Worm (Caenorhabditis elegans) whole organism, L1 larva: ENCODE measurements around the gene hecw-1.

Experiments
- aha-1 ChIP-seq: fragments of 150-350 bp; optimal IDR thresholded peaks from 2 replicates; lab custom pipeline; 2014; ENCODE audit warnings: missing biosample characterization, missing genetic modification characterization
- alr-1 ChIP-seq: fragments of 200-800 bp; sonication (Bioruptor generic); optimal IDR thresholded peaks from 2 replicates; lab custom pipeline; 2018; ENCODE audit warnings: borderline replicate concordance, mild to moderate bottlenecking, missing genetic modification characterization, missing compliant biosample characterization
- aly-2 ChIP-seq: fragments of 150-350 bp; optimal IDR thresholded peaks from 2 replicates; lab custom pipeline; 2014; ENCODE audit warnings: missing biosample characterization, missing genetic modification characterization
- ama-1 ChIP-seq: fragments of 150-350 bp; optimal IDR thresholded peaks from 2 replicates; lab custom pipeline; 2014
- ceh-88 ChIP-seq: fragments of 200-800 bp; sonication (Bioruptor generic); IDR thresholded peaks from 2 replicates; pipeline ENCODE4 v1.3.6; 2022; ENCODE audit warnings: missing genetic modification characterization, missing compliant biosample characterization
- ceh-90 ChIP-seq: sonication (generic microtip); optimal IDR thresholded peaks from 2 replicates; lab custom pipeline; 2016; ENCODE audit warnings: missing genetic modification characterization, missing compliant biosample characterization
- dsc-1 ChIP-seq: sonication (generic microtip); optimal IDR thresholded peaks from 2 replicates; lab custom pipeline; 2016; ENCODE audit warnings: mild to moderate bottlenecking, missing genetic modification characterization, missing compliant biosample characterization
- efl-1 ChIP-seq, 4 experiments: fragments of 150-350 bp; optimal IDR thresholded peaks in 3 of 4; peaks in 1 of 4; 1 replicate in 1 of 4; 2 replicates in 3 of 4; lab custom pipeline; 2014; ENCODE audit warnings: missing biosample characterization in 2 of 4, missing genetic modification characterization in 2 of 4, missing genetic modification reagents in 2 of 4
- elt-2 ChIP-seq: sonication (generic microtip); optimal IDR thresholded peaks from 2 replicates; lab custom pipeline; 2016; ENCODE audit warnings: missing genetic modification characterization, mild to moderate bottlenecking, inconsistent platforms, missing compliant biosample characterization, missing genetic modification reagents
- elt-3 ChIP-seq, 6 experiments: fragments of 150-350 bp in 1 of 6; sonication (generic microtip); optimal IDR thresholded peaks; 2 replicates each; lab custom pipeline; 2017 to 2018; ENCODE audit warnings: missing biosample characterization in 6 of 6, missing genetic modification characterization in 6 of 6, inconsistent platforms in 1 of 6
- ets-5 ChIP-seq: fragments of 200-800 bp; sonication (Bioruptor generic); IDR thresholded peaks from 2 replicates; pipeline ENCODE4 v1.3.6; 2022; ENCODE audit warnings: missing genetic modification characterization, missing compliant biosample characterization
- fos-1 ChIP-seq: fragments of 150-350 bp; optimal IDR thresholded peaks from 2 replicates; lab custom pipeline; 2014; ENCODE audit warnings: missing biosample characterization, missing genetic modification characterization
- grh-1 ChIP-seq: fragments of 200-800 bp; sonication (Bioruptor generic); IDR thresholded peaks from 2 replicates; pipeline ENCODE4 v1.3.6; 2022; ENCODE audit warnings: missing genetic modification reagents, missing genetic modification characterization, missing compliant biosample characterization
- hlh-17 ChIP-seq: fragments of 200-800 bp; sonication (Bioruptor generic); optimal IDR thresholded peaks from 2 replicates; lab custom pipeline; 2018; ENCODE audit warnings: missing genetic modification characterization, mild to moderate bottlenecking, missing compliant biosample characterization, moderate library complexity, borderline replicate concordance
- hpl-2 ChIP-seq: fragments of 150-350 bp; optimal IDR thresholded peaks from 2 replicates; lab custom pipeline; 2014; ENCODE audit warnings: missing biosample characterization, missing genetic modification reagents, missing genetic modification characterization
- lin-14 ChIP-seq: fragments of 200-800 bp; sonication (Bioruptor generic); optimal IDR thresholded peaks from 2 replicates; lab custom pipeline; 2018; ENCODE audit warnings: mild to moderate bottlenecking, missing genetic modification characterization, moderate library complexity, missing compliant biosample characterization
- lin-15B ChIP-seq: fragments of 150-350 bp; sonication (generic microtip); optimal IDR thresholded peaks from 3 replicates; lab custom pipeline; 2014; ENCODE audit warnings: missing biosample characterization, missing genetic modification characterization
- lir-3 ChIP-seq: sonication (generic microtip); optimal IDR thresholded peaks from 2 replicates; lab custom pipeline; 2016; ENCODE audit warnings: mild to moderate bottlenecking, missing genetic modification characterization, moderate library complexity, missing compliant biosample characterization; ENCODE audit not compliant: poor library complexity
- lsy-2 ChIP-seq, 2 experiments: fragments of 150-350 bp; optimal IDR thresholded peaks; 2 replicates each; lab custom pipeline; 2014; ENCODE audit warnings: missing biosample characterization in 2 of 2, missing genetic modification characterization in 2 of 2
- mep-1 ChIP-seq: fragments of 150-350 bp; optimal IDR thresholded peaks from 2 replicates; lab custom pipeline; 2014; ENCODE audit warnings: missing biosample characterization, missing genetic modification characterization
- nhr-11 ChIP-seq: fragments of 150-350 bp; optimal IDR thresholded peaks from 2 replicates; lab custom pipeline; 2014; ENCODE audit warnings: missing biosample characterization, missing genetic modification characterization
- nhr-19 ChIP-seq: fragments of 200-800 bp; sonication (Bioruptor generic); conservative IDR thresholded peaks from 2 replicates; pipeline ENCODE4 v1.3.6; 2022; ENCODE audit warnings: missing genetic modification characterization, missing compliant biosample characterization
- nhr-20 ChIP-seq: sonication (generic microtip); optimal IDR thresholded peaks from 2 replicates; lab custom pipeline; 2016; ENCODE audit warnings: mild to moderate bottlenecking, missing genetic modification characterization, missing compliant biosample characterization
- nhr-28 ChIP-seq: fragments of 150-350 bp; optimal IDR thresholded peaks from 2 replicates; lab custom pipeline; 2014; ENCODE audit warnings: missing biosample characterization, missing genetic modification characterization
- nhr-76 ChIP-seq: sonication (generic microtip); optimal IDR thresholded peaks from 2 replicates; lab custom pipeline; 2017; ENCODE audit warnings: missing biosample characterization, missing genetic modification characterization
- nhr-77 ChIP-seq: fragments of 150-350 bp; optimal IDR thresholded peaks from 2 replicates; lab custom pipeline; 2014; ENCODE audit warnings: missing biosample characterization, missing genetic modification characterization
- nhr-85 ChIP-seq: sonication (generic microtip); peaks from one replicate; lab custom pipeline; 2016; ENCODE audit warnings: missing genetic modification characterization, inconsistent platforms, missing compliant biosample characterization
- pax-3 ChIP-seq: fragments of 200-800 bp; sonication (Bioruptor generic); optimal IDR thresholded peaks from 2 replicates; lab custom pipeline; 2018; ENCODE audit warnings: mild to moderate bottlenecking, missing genetic modification characterization, moderate library complexity, missing compliant biosample characterization
- skn-1 ChIP-seq: fragments of 150-350 bp; optimal IDR thresholded peaks from 2 replicates; lab custom pipeline; 2014; ENCODE audit warnings: missing biosample characterization, missing genetic modification characterization
- sptf-1 ChIP-seq: fragments of 150-350 bp; optimal IDR thresholded peaks from 2 replicates; lab custom pipeline; 2014; ENCODE audit warnings: missing biosample characterization, missing genetic modification characterization
- tbx-2 ChIP-seq: sonication (generic microtip); optimal IDR thresholded peaks from 2 replicates; lab custom pipeline; 2016; ENCODE audit warnings: missing genetic modification characterization, missing compliant biosample characterization
- unc-130 ChIP-seq: fragments of 150-350 bp; optimal IDR thresholded peaks from 2 replicates; lab custom pipeline; 2017; ENCODE audit warnings: missing biosample characterization, missing genetic modification characterization, inconsistent platforms
- unc-30 ChIP-seq: sonication (generic microtip); optimal IDR thresholded peaks from 2 replicates; lab custom pipeline; 2017; ENCODE audit warnings: missing biosample characterization, missing genetic modification characterization
- unc-62 ChIP-seq: fragments of 150-350 bp; optimal IDR thresholded peaks from 2 replicates; lab custom pipeline; 2014; ENCODE audit warnings: missing biosample characterization, missing genetic modification reagents, missing genetic modification characterization
- unc-86 ChIP-seq: sonication (generic microtip); optimal IDR thresholded peaks from 2 replicates; lab custom pipeline; 2016; ENCODE audit warnings: missing genetic modification characterization, missing compliant biosample characterization
- unc-98 ChIP-seq: fragments of 200-800 bp; sonication (Bioruptor generic); IDR thresholded peaks from 2 replicates; pipeline ENCODE4 v1.3.6; 2022; ENCODE audit warnings: missing genetic modification characterization, missing compliant biosample characterization
- xbp-1 ChIP-seq: sonication (generic microtip); optimal IDR thresholded peaks from 2 replicates; lab custom pipeline; 2016; ENCODE audit warnings: missing genetic modification characterization, missing compliant biosample characterization
- zip-4 ChIP-seq: fragments of 200-800 bp; sonication (Bioruptor generic); optimal IDR thresholded peaks from 2 replicates; lab custom pipeline; 2018; ENCODE audit warnings: mild to moderate bottlenecking, missing genetic modification characterization, moderate library complexity, missing compliant biosample characterization

Gene hecw-1

ce11 chrIII:3435152-3435551 is 45.4 kb upstream of the hecw-1 start (continued):
- TF ChIP-seq lir-3 (tag; lab: Kevin White, UChicago) (no peak), aly-2 (tag; lab: Kevin White, UChicago) (no peak), nhr-28 (tag; lab: Kevin White, UChicago) (no peak), elt-3 (tag; optimal IDR thresholded peaks at IDR 0.05; lab: Kevin White, UChicago) (peak in 5 of 6 experiments; percentile 37 to 92 (median 44)), ama-1 (lab: Kevin White, UChicago) (no peak), unc-62 (GFP tag; lab: Kevin White, UChicago) (no peak), elt-2 (tag; lab: Kevin White, UChicago) (peak; percentile 46), nhr-19 (GFP tag; lab: Robert Waterston, UW) (no peak), lin-15B (tag; lab: Kevin White, UChicago) (no peak), aha-1 (no peak), lin-14 (GFP tag; lab: Kevin White, UChicago) (peak; percentile 53), nhr-77 (tag; lab: Kevin White, UChicago) (no peak), xbp-1 (tag; lab: Kevin White, UChicago) (no peak), ets-5 (GFP tag; lab: Robert Waterston, UW) (no peak), unc-86 (tag; lab: Kevin White, UChicago) (no peak), fos-1 (tag; lab: Kevin White, UChicago) (no peak), skn-1 (tag; lab: Kevin White, UChicago) (no peak), tbx-2 (tag; lab: Kevin White, UChicago) (no peak), hpl-2 (no peak), nhr-76 (tag; lab: Kevin White, UChicago) (no peak)

- TF ChIP-seq lsy-2 (tag; optimal IDR thresholded peaks at IDR 0.05; lab: Kevin White, UChicago) (no peak), zip-4 (GFP tag; lab: Kevin White, UChicago) (no peak), ceh-90 (tag; lab: Kevin White, UChicago) (no peak), grh-1 (GFP tag; lab: Robert Waterston, UW) (no peak), pax-3 (tag; lab: Kevin White, UChicago) (no peak), unc-98 (no peak), nhr-19 (GFP tag; lab: Robert Waterston, UW) (no peak), fos-1 (tag; lab: Kevin White, UChicago) (no peak), sptf-1 (tag; lab: Kevin White, UChicago) (no peak), nhr-85 (tag; lab: Kevin White, UChicago) (no peak), nhr-11 (tag; lab: Kevin White, UChicago) (no peak), ets-5 (GFP tag; lab: Robert Waterston, UW) (no peak), alr-1 (tag; lab: Kevin White, UChicago) (no peak), ceh-88 (no peak), dsc-1 (tag; lab: Kevin White, UChicago) (no peak), nhr-20 (tag; lab: Kevin White, UChicago) (no peak), lin-15B (tag; lab: Kevin White, UChicago) (no peak)
These were observed 41.6 kb upstream of the hecw-1 start, which contains the start of gene K01A11.1 for ce11 chrIII:3431385-3431784. Gene K01A11.1 (minus strand): TSS chrIII:3431485.

ce11 chrIII:3430667-3431066 is 40.9 kb upstream of the hecw-1 start:
- no peak for TF ChIP-seq unc-130 (tag; lab: Kevin White, UChicago)
- no peak for TF ChIP-seq hlh-17 (GFP tag; lab: Kevin White, UChicago)
- TF ChIP-seq unc-30, result no peak
- no peak for TF ChIP-seq lin-15B (tag; lab: Kevin White, UChicago)
- TF ChIP-seq lin-14 (GFP tag; lab: Kevin White, UChicago), result no peak
- no peak for TF ChIP-seq efl-1 (optimal IDR thresholded peaks at IDR 0.05; lab: Kevin White, UChicago)
- no peak for TF ChIP-seq efl-1 (GFP tag; optimal IDR thresholded peaks at IDR 0.05 in 1 of 2; lab: Kevin White, UChicago)
- TF ChIP-seq mep-1 (tag; lab: Kevin White, UChicago), result no peak
- TF ChIP-seq, all 84 proteins: peak for 0
